Fruit fly (Drosophila melanogaster) whole organism, adult: ENCODE data around the gene CG6738.

Experiments
- CG1620 ChIP-seq: fragments of 200-800 bp; sonication (Bioruptor generic); optimal IDR thresholded peaks from 2 replicates; lab custom pipeline; 2016; ENCODE audit warnings: missing biosample characterization, missing genetic modification characterization
- CG7045 ChIP-seq: fragments of 200-800 bp; sonication (Bioruptor generic); optimal IDR thresholded peaks from 2 replicates; lab custom pipeline; 2017; ENCODE audit warnings: missing biosample characterization, mild to moderate bottlenecking, missing genetic modification characterization
- cic ChIP-seq: fragments of 200-800 bp; sonication (Bioruptor generic); optimal IDR thresholded peaks from 2 replicates; lab custom pipeline; 2017; ENCODE audit warnings: missing biosample characterization, mild to moderate bottlenecking, missing genetic modification characterization, moderate library complexity

DNA sequence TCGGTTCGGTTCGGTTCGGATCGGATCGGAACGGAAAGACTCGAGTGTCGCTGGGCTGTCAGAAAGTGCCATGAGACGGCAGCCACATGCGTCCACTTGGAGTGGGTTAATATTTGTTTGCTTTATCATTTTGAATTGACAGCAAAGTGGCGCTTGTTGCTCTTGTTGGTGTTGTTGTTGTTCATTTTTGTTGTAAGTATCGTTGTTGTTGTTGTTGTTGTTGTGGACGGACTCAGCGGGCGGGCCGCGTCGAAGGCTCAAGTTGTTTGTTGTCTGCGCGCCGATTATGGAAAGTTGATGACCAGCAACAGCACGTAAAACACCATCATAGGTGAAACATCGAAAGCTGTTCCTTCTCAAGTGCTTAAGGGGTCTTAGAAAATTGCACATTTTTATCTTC is 47.7 kb downstream of the CG6738 start:
- TF ChIP-seq cic (no peak), CG7045 (no peak), CG1620 (GFP tag; lab: Kevin White, UChicago) (no peak)
